Worm (Caenorhabditis elegans) whole organism, L1 larva: ENCODE results near the gene usp-50.

Experiments used
- F16B12.6 ChIP-seq: fragments of 150-350 bp; optimal IDR thresholded peaks from 2 replicates; lab custom pipeline; 2014; ENCODE audit warnings: missing biosample characterization, missing genetic modification characterization
- lsy-2 ChIP-seq, 2 experiments: fragments of 150-350 bp; optimal IDR thresholded peaks; 2 replicates each; lab custom pipeline; 2014; ENCODE audit warnings: missing biosample characterization in 2 of 2, missing genetic modification characterization in 2 of 2
- tbx-2 ChIP-seq: sonication (generic microtip); optimal IDR thresholded peaks from 2 replicates; lab custom pipeline; 2016; ENCODE audit warnings: missing genetic modification characterization, missing compliant biosample characterization

Gene usp-50

DNA sequence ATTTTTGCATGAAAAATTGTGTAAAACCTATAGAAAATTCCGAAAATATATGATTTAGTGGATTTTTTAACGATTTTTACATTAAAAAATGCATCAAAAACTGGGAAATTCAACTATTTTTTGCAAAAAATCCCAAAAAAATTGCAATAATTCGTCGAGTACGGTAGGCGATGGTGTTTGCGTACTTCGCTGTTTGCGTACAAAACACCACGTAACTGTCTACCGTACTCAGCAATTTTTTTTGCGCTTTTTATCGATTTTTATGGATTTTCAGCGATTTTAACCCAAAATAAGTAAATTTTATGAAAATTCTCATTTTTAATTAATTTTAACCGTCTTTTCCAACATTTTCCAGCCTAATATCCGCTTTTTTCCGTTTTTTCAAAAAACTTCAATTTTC is 58.2 kb downstream of the usp-50 start:
- peak; percentile 14 for TF ChIP-seq F16B12.6
- TF ChIP-seq lsy-2 (tag; optimal IDR thresholded peaks at IDR 0.05; lab: Kevin White, UChicago), result peak; percentile 49 to 63
- TF ChIP-seq tbx-2 (tag; lab: Kevin White, UChicago), result no peak
